Worm (Caenorhabditis elegans) whole organism, midembryonic: ENCODE data around the gene Y49F6B.8.

ENCODE experiments used
- T22C8.4 ChIP-seq: fragments of 200-800 bp; sonication (Bioruptor generic); IDR thresholded peaks from 2 replicates; pipeline ENCODE4 v1.3.6; 2022; ENCODE audit warnings: missing genetic modification characterization, missing compliant biosample characterization
- cog-1 ChIP-seq: sonication (generic microtip); optimal IDR thresholded peaks from 2 replicates; lab custom pipeline; 2016; ENCODE audit warnings: missing genetic modification characterization, missing compliant biosample characterization
- flt-1 ChIP-seq: fragments of 200-800 bp; sonication (Bioruptor generic); IDR thresholded peaks from 2 replicates; pipeline ENCODE4 v1.3.6; 2022; ENCODE audit warnings: missing genetic modification characterization, missing compliant biosample characterization
- klf-2 ChIP-seq: fragments of 200-800 bp; sonication (Bioruptor generic); conservative IDR thresholded peaks from 2 replicates; pipeline ENCODE4 v1.3.6; 2022; ENCODE audit warnings: missing genetic modification reagents, missing genetic modification characterization, missing compliant biosample characterization
- med-1 ChIP-seq: sonication (generic microtip); optimal IDR thresholded peaks from 2 replicates; lab custom pipeline; 2017; ENCODE audit warnings: missing genetic modification characterization, mild to moderate bottlenecking, missing compliant biosample characterization, antibody characterized with exemption, missing genetic modification reagents; ENCODE audit not compliant: insufficient read depth
- ref-1 ChIP-seq: fragments of 200-800 bp; sonication (Bioruptor generic); conservative IDR thresholded peaks from 2 replicates; pipeline ENCODE4 v1.3.6; 2022; ENCODE audit warnings: missing genetic modification reagents, missing genetic modification characterization, missing compliant biosample characterization
- tab-1 ChIP-seq: fragments of 200-800 bp; sonication (Bioruptor generic); IDR thresholded peaks from 2 replicates; pipeline ENCODE4 v1.3.6; 2022; ENCODE audit warnings: missing genetic modification characterization, missing compliant biosample characterization
- ztf-23 ChIP-seq: fragments of 200-800 bp; sonication (Bioruptor generic); IDR thresholded peaks from 2 replicates; pipeline ENCODE4 v1.3.6; 2022; ENCODE audit warnings: missing genetic modification reagents, missing genetic modification characterization, missing compliant biosample characterization
- ztf-29 ChIP-seq: fragments of 200-800 bp; sonication (Bioruptor generic); IDR thresholded peaks from 2 replicates; pipeline ENCODE4 v1.3.6; 2022; ENCODE audit warnings: missing genetic modification reagents, missing genetic modification characterization, missing compliant biosample characterization

DNA sequence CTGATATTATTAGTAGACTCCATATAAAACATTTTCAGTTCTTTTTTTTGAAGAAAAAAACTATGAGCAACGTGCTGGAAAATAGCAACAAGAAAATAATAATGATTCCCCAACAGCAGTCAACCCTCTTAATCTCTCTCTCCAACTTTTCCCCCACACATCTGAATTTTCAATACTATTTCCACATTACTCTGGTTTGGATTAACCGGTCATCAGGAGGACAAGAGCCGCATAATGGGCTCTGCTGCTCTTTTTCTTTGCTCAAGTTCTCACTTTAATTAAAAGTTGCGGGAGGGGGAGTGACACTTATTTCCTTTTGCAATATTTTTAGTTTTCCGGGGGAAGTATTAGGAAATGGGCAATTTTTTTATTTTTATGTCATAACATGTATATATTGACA lies 46.0 kb upstream of the Y49F6B.8 start:
- TF ChIP-seq ztf-29 (no peak), med-1 (GFP tag; lab: Kevin White, UChicago) (no peak), flt-1 (no peak), ztf-23 (GFP tag; lab: Robert Waterston, UW) (no peak), ref-1 (GFP tag; lab: Robert Waterston, UW) (no peak), T22C8.4 (GFP tag; lab: Robert Waterston, UW) (no peak), cog-1 (no peak), tab-1 (GFP tag; lab: Robert Waterston, UW) (no peak), klf-2 (GFP tag; lab: Robert Waterston, UW) (no peak)
